Worm (Caenorhabditis elegans): ENCODE results near the gene pgp-5.

DNA sequence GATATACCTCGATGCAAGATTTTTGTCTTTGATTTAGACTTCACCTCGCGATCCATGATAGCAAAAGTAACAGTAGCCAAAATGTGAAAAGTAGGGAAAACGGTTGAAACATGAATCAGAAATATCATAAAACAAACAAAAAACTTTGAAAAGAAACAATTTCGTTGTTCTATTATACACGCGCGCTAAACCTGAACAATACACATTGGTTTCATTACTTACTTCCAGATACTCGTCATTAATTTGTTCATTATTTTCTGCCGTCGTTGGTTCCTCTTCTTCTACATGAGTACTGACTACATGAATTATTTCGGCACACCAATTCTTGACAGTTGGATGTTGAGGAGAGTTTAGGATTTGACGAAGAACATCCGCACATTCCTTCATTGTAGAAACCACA, 38.6 kb downstream of the pgp-5 start, which contains the start of gene F31B12.3:
- TF ChIP-seq dao-5 (tag; optimal IDR thresholded peaks at IDR 0.05): no peak
- no peak for TF ChIP-seq W03F9.2 (tag; optimal IDR thresholded peaks at IDR 0.05)
